Fruit fly (Drosophila melanogaster) whole organism, wandering third instar larva: ENCODE data around the gene Mad.

ENCODE experiments used
- Abd-B ChIP-seq: fragments of >200 bp; optimal IDR thresholded peaks from 2 replicates; lab custom pipeline; 2017; ENCODE audit warnings: missing biosample characterization, missing genetic modification characterization
- OdsH ChIP-seq: fragments of 200-800 bp; sonication (Bioruptor generic); optimal IDR thresholded peaks from 2 replicates; lab custom pipeline; 2016; ENCODE audit warnings: missing biosample characterization, mild to moderate bottlenecking, missing genetic modification characterization

DNA sequence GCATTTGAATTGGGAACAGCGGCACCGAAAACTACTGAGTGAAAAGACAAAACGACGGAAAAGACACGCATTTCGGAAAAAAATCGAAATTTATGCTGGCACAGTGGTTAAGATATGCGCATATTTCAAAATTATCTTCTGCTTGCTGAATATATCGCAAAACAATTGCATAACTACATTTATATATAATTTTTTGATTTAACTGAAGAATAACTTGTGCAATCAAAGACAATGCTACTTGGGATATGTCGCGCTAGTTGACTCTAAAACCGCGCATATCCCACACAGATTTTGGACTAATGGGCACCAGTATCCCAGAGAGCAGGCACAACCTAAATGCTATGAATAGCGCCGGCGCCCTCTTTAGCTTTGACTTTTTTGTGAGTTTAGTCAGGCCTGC, 58.6 kb downstream of the Mad start:
- no peak for TF ChIP-seq OdsH (GFP tag; lab: Kevin White, UChicago)
- no peak for TF ChIP-seq Abd-B (GFP tag; lab: Kevin White, UChicago)
